Fruit fly (Drosophila melanogaster): ENCODE measurements around the gene ICA69.

DNA sequence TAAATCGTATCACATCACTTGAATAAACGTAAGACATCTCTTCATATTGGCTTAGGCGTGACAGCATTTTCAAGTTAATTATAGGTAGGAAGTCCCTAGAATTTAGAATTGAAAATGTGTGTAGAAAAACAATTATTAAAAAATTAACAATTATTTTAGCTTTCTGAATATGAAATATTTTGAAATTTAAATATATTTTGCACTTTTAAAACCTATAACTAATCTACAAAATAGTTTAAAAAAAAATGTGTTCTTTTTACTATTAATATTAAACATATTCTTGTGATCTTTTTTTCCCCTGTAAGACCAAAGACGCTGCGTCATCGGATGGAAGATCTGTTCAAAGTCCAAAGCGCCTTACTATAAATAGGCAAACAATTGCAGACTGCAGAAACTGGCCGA lies 8.7 kb upstream of the ICA69 start:
- TF ChIP-seq psq (optimal IDR thresholded peaks at IDR 0.05) (no peak), EcR (GFP tag; optimal IDR thresholded peaks at IDR 0.05) (no peak), usp (GFP tag; optimal IDR thresholded peaks at IDR 0.05) (no peak), CG8478 (optimal IDR thresholded peaks at IDR 0.05) (no peak)
